Fruit fly (Drosophila melanogaster) whole organism, pupa: Measurements from ENCODE around the gene CG5149.

ENCODE experiments used
- CG10348 ChIP-seq: fragments of 200-800 bp; sonication (Bioruptor generic); IDR thresholded peaks from 2 replicates; pipeline ENCODE4 v1.3.6; 2022; ENCODE audit warnings: missing biosample characterization, missing genetic modification characterization
- CG12605 ChIP-seq: fragments of 200-800 bp; sonication (Bioruptor generic); IDR thresholded peaks from 2 replicates; pipeline ENCODE4 v1.3.6; 2022; ENCODE audit warnings: missing biosample characterization, missing genetic modification characterization
- CG13204 ChIP-seq: fragments of 200-800 bp; sonication (Bioruptor generic); optimal IDR thresholded peaks from 2 replicates; lab custom pipeline; 2018; ENCODE audit warnings: missing biosample characterization, mild to moderate bottlenecking, missing genetic modification characterization, moderate library complexity
- CG14655 ChIP-seq: fragments of 200-800 bp; sonication (Bioruptor generic); optimal IDR thresholded peaks from 3 replicates; lab custom pipeline; 2017; ENCODE audit warnings: mild to moderate bottlenecking, missing biosample characterization, missing genetic modification reagents, missing genetic modification characterization
- CG15710 ChIP-seq: fragments of 200-800 bp; sonication (Bioruptor generic); optimal IDR thresholded peaks from 2 replicates; lab custom pipeline; 2018; ENCODE audit warnings: missing biosample characterization, mild to moderate bottlenecking, missing genetic modification characterization, moderate library complexity
- CG17806 ChIP-seq: fragments of 200-800 bp; sonication (Bioruptor generic); optimal IDR thresholded peaks from 2 replicates; lab custom pipeline; 2018; ENCODE audit warnings: missing biosample characterization, mild to moderate bottlenecking, missing genetic modification characterization, moderate library complexity
- CG32121 ChIP-seq: fragments of 200-800 bp; sonication (Bioruptor generic); IDR thresholded peaks from 2 replicates; pipeline ENCODE4 v1.3.6; 2022; ENCODE audit warnings: missing biosample characterization, missing genetic modification characterization
- CG34367 ChIP-seq: fragments of 200-800 bp; sonication (Bioruptor generic); optimal IDR thresholded peaks from 2 replicates; lab custom pipeline; 2018; ENCODE audit warnings: missing biosample characterization, mild to moderate bottlenecking, missing genetic modification characterization
- CG4496 ChIP-seq: fragments of 200-800 bp; sonication (Bioruptor generic); IDR thresholded peaks from 3 replicates; pipeline ENCODE4 v1.3.6; 2022; ENCODE audit warnings: missing biosample characterization, missing genetic modification characterization
- CG8159 ChIP-seq: fragments of 200-800 bp; sonication (Bioruptor generic); optimal IDR thresholded peaks from 3 replicates; lab custom pipeline; 2018; ENCODE audit warnings: missing biosample characterization, mild to moderate bottlenecking, missing genetic modification characterization, moderate library complexity
- CG8301 ChIP-seq: fragments of 200-800 bp; sonication (Bioruptor generic); optimal IDR thresholded peaks from 2 replicates; lab custom pipeline; 2018; ENCODE audit warnings: missing biosample characterization, mild to moderate bottlenecking, missing genetic modification characterization
- CG9948 ChIP-seq: fragments of 200-800 bp; sonication (Bioruptor generic); optimal IDR thresholded peaks from 2 replicates; lab custom pipeline; 2018; ENCODE audit warnings: missing biosample characterization, mild to moderate bottlenecking, missing genetic modification characterization, moderate library complexity
- D1 ChIP-seq: fragments of 200-800 bp; sonication (Bioruptor generic); optimal IDR thresholded peaks from 2 replicates; lab custom pipeline; 2018; ENCODE audit warnings: missing biosample characterization, mild to moderate bottlenecking, missing genetic modification characterization, moderate library complexity
- EcR ChIP-seq: fragments of 200-800 bp; sonication (Bioruptor generic); optimal IDR thresholded peaks from 3 replicates; lab custom pipeline; 2019; ENCODE audit warnings: missing biosample characterization, missing genetic modification characterization, mild to moderate bottlenecking, moderate library complexity, missing genetic modification reagents
- Ets98B ChIP-seq: fragments of 200-800 bp; sonication (Bioruptor generic); IDR thresholded peaks from 2 replicates; pipeline ENCODE4 v1.3.6; 2022; ENCODE audit warnings: missing biosample characterization, missing genetic modification characterization
- Pif1A ChIP-seq: fragments of 200-800 bp; sonication (Bioruptor generic); optimal IDR thresholded peaks from 3 replicates; lab custom pipeline; 2016; ENCODE audit warnings: missing biosample characterization, missing genetic modification characterization
- Pif1B ChIP-seq: fragments of 200-800 bp; sonication (Bioruptor generic); optimal IDR thresholded peaks from 3 replicates; lab custom pipeline; 2016; ENCODE audit warnings: missing biosample characterization, missing genetic modification characterization
- Snoo ChIP-seq: fragments of 200-800 bp; sonication (Bioruptor generic); optimal IDR thresholded peaks from 3 replicates; lab custom pipeline; 2017; ENCODE audit warnings: missing biosample characterization, mild to moderate bottlenecking, missing genetic modification characterization, inconsistent platforms
- fd96Ca ChIP-seq: fragments of 200-800 bp; sonication (Bioruptor generic); IDR thresholded peaks from 3 replicates; pipeline ENCODE4 v1.3.6; 2022; ENCODE audit warnings: missing biosample characterization, missing genetic modification characterization
- gl ChIP-seq: fragments of 200-800 bp; sonication (Bioruptor generic); optimal IDR thresholded peaks from 2 replicates; lab custom pipeline; 2018; ENCODE audit warnings: missing biosample characterization, mild to moderate bottlenecking, missing genetic modification characterization
- rn ChIP-seq: fragments of 200-800 bp; sonication (Bioruptor generic); IDR thresholded peaks from 2 replicates; pipeline ENCODE4 v1.3.6; 2022; ENCODE audit warnings: missing biosample characterization, missing genetic modification characterization

The CG5149 gene

dm6 chr2L:7387813-7388558 is at the start of gene CG5149, which contains the start of gene gudu:
TSS of gene CG5149 (minus strand) at chr2L:7388253.
TSS of gene gudu (plus strand) at chr2L:7388508.
- TF ChIP-seq Ets98B: peak; percentile 24; the same call in 1 of the 2 replicates
- TF ChIP-seq CG32121 (GFP tag; lab: Robert Waterston, UW): no peak
- TF ChIP-seq fd96Ca (GFP tag; lab: Robert Waterston, UW): peak; percentile 62; the same call in 2 of the 3 replicates
- no peak for TF ChIP-seq CG8301 (tag; lab: Kevin White, UChicago)
- peak; percentile 21; the same call in 1 of the 3 replicates for TF ChIP-seq CG4496 (GFP tag; lab: Robert Waterston, UW)
- TF ChIP-seq CG17806: no peak
- TF ChIP-seq CG15710 (tag; lab: Kevin White, UChicago): peak; percentile 13
- no peak for TF ChIP-seq CG13204 (GFP tag; lab: Kevin White, UChicago)
- peak; percentile 59 for TF ChIP-seq EcR (GFP tag; lab: Kevin White, UChicago)
- TF ChIP-seq Snoo (tag; lab: Kevin White, UChicago): peak; percentile 26
- 0 out of 2 replicates have a peak, but pooled peaks have one; percentile 17 for TF ChIP-seq rn (GFP tag; lab: Robert Waterston, UW)
- TF ChIP-seq D1 (tag; lab: Kevin White, UChicago): peak; percentile 14
- TF ChIP-seq, all 21 proteins: peak for 8

dm6 chr2L:7437325-7437707 is 49.3 kb upstream of the CG5149 start, which contains the start of gene CG5973:
TSS of gene CG5973 (plus strand) at chr2L:7437492.
- TF ChIP-seq CG8159 (tag; lab: Kevin White, UChicago): peak; percentile 5
- no peak for TF ChIP-seq CG8301 (tag; lab: Kevin White, UChicago)
- TF ChIP-seq CG12605: peak; percentile 34; the same call in 1 of the 2 replicates
- TF ChIP-seq Ets98B: peak; percentile 62; the same call in 1 of the 2 replicates

- TF ChIP-seq CG17806 (no peak), Ets98B (peak; percentile 48), CG13204 (GFP tag; lab: Kevin White, UChicago) (no peak), CG32121 (GFP tag; lab: Robert Waterston, UW) (no peak), CG15710 (tag; lab: Kevin White, UChicago) (no peak), CG8301 (tag; lab: Kevin White, UChicago) (no peak), CG14655 (GFP tag; lab: Kevin White, UChicago) (peak; percentile 18), Snoo (tag; lab: Kevin White, UChicago) (no peak), CG9948 (tag; lab: Kevin White, UChicago) (no peak), Pif1B (GFP tag; lab: Kevin White, UChicago) (no peak), Pif1A (no peak), CG10348 (GFP tag; lab: Robert Waterston, UW) (no peak), CG34367 (tag; lab: Kevin White, UChicago) (peak; percentile 20), EcR (GFP tag; lab: Kevin White, UChicago) (no peak), gl (tag; lab: Kevin White, UChicago) (no peak), D1 (tag; lab: Kevin White, UChicago) (no peak), CG8159 (tag; lab: Kevin White, UChicago) (no peak), CG12605 (peak; percentile 35; the same call in 1 of the 2 replicates), fd96Ca (GFP tag; lab: Robert Waterston, UW) (no peak), CG4496 (GFP tag; lab: Robert Waterston, UW) (peak; percentile 67), rn (GFP tag; lab: Robert Waterston, UW) (no peak)
Observed at dm6 chr2L:7436492-7437324, 48.7 kb upstream of the CG5149 start.

DNA sequence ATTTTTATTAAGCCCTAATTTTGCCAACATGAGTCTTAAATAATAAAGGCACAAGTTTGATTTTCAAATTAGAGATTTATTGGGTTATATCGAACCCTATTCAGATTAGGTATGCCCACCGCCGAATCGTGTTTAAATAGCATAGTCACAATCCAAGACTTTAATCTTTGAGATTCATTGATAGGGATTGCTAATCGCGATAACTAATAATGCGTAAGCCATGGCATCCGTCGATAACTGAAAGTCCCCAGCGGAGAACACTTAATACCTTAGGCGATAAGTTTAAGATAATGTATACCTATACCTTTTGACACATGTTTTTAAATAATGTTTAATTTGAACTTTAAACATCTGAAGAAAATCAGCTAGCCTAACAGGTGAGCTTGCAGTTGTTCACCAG is 47.4 kb upstream of the CG5149 start:
- TF ChIP-seq CG4496 (GFP tag; lab: Robert Waterston, UW): no peak
- no peak for TF ChIP-seq CG12605
- TF ChIP-seq D1 (tag; lab: Kevin White, UChicago): no peak
- TF ChIP-seq Ets98B: no peak
- TF ChIP-seq CG9948 (tag; lab: Kevin White, UChicago): no peak
- no peak for TF ChIP-seq CG8301 (tag; lab: Kevin White, UChicago)
- TF ChIP-seq CG15710 (tag; lab: Kevin White, UChicago): no peak
- no peak for TF ChIP-seq CG17806
- TF ChIP-seq CG10348 (GFP tag; lab: Robert Waterston, UW): no peak
- TF ChIP-seq gl (tag; lab: Kevin White, UChicago): no peak
- no peak for TF ChIP-seq CG8159 (tag; lab: Kevin White, UChicago)
- TF ChIP-seq CG13204 (GFP tag; lab: Kevin White, UChicago): no peak
- no peak for TF ChIP-seq rn (GFP tag; lab: Robert Waterston, UW)
- no peak for TF ChIP-seq CG34367 (tag; lab: Kevin White, UChicago)
- TF ChIP-seq CG32121 (GFP tag; lab: Robert Waterston, UW): no peak
- no peak for TF ChIP-seq Snoo (tag; lab: Kevin White, UChicago)
- no peak for TF ChIP-seq Pif1B (GFP tag; lab: Kevin White, UChicago)
- TF ChIP-seq, all 21 proteins: peak for 0

- peak; percentile 57 for TF ChIP-seq CG12605
- no peak; the same call in 1 of the 3 replicates for TF ChIP-seq CG4496 (GFP tag; lab: Robert Waterston, UW)
- no peak for TF ChIP-seq D1 (tag; lab: Kevin White, UChicago)
- TF ChIP-seq CG8301 (tag; lab: Kevin White, UChicago): peak; percentile 28
- peak; percentile 13 for TF ChIP-seq Pif1B (GFP tag; lab: Kevin White, UChicago)
- peak; percentile 37 for TF ChIP-seq CG8159 (tag; lab: Kevin White, UChicago)
- TF ChIP-seq CG32121 (GFP tag; lab: Robert Waterston, UW): peak; percentile 47
- TF ChIP-seq CG34367 (tag; lab: Kevin White, UChicago): peak; percentile 35
- TF ChIP-seq rn (GFP tag; lab: Robert Waterston, UW): no peak
- TF ChIP-seq fd96Ca (GFP tag; lab: Robert Waterston, UW): no peak
- TF ChIP-seq gl (tag; lab: Kevin White, UChicago): peak; percentile 41
- no peak for TF ChIP-seq EcR (GFP tag; lab: Kevin White, UChicago)
- TF ChIP-seq CG17806: peak; percentile 31
- TF ChIP-seq CG13204 (GFP tag; lab: Kevin White, UChicago): no peak
- TF ChIP-seq CG9948 (tag; lab: Kevin White, UChicago): no peak
- peak; percentile 48 for TF ChIP-seq CG14655 (GFP tag; lab: Kevin White, UChicago)
- peak; percentile 26; the same call in 1 of the 2 replicates for TF ChIP-seq Ets98B
- TF ChIP-seq CG10348 (GFP tag; lab: Robert Waterston, UW): no peak
- TF ChIP-seq CG15710 (tag; lab: Kevin White, UChicago): peak; percentile 51
- peak; percentile 22 for TF ChIP-seq Pif1A
- TF ChIP-seq Snoo (tag; lab: Kevin White, UChicago): peak; percentile 27
Observed at dm6 chr2L:7434737-7435356, 46.8 kb upstream of the CG5149 start.
